Worm (Caenorhabditis elegans) whole organism, L3 larva: ENCODE results near the gene add-2.

Experiments used
- aly-2 ChIP-seq: fragments of 150-350 bp; optimal IDR thresholded peaks from 2 replicates; lab custom pipeline; 2014; ENCODE audit warnings: missing biosample characterization, missing genetic modification characterization
- mdl-1 ChIP-seq: fragments of 150-350 bp; optimal IDR thresholded peaks from 2 replicates; lab custom pipeline; 2014; ENCODE audit warnings: missing biosample characterization, missing genetic modification characterization

ce11 chrV:11982309-11982708 lies 30.9 kb downstream of the add-2 start, which contains the start of gene rpt-1:
- no peak for TF ChIP-seq aly-2 (tag; lab: Kevin White, UChicago)
- TF ChIP-seq mdl-1, result no peak
